Worm (Caenorhabditis elegans) whole organism, L3 larva: Measurements from ENCODE around the gene cdh-3.

Source experiments
- R02D3.7 ChIP-seq: fragments of 150-350 bp; optimal IDR thresholded peaks from 2 replicates; lab custom pipeline; 2014; ENCODE audit warnings: missing biosample characterization, missing genetic modification characterization
- ZK546.5 ChIP-seq: sonication (generic microtip); optimal IDR thresholded peaks from 2 replicates; lab custom pipeline; 2017; ENCODE audit warnings: missing biosample characterization, missing genetic modification characterization
- aly-2 ChIP-seq: fragments of 150-350 bp; optimal IDR thresholded peaks from 2 replicates; lab custom pipeline; 2014; ENCODE audit warnings: missing biosample characterization, missing genetic modification characterization
- ama-1 ChIP-seq: fragments of 150-350 bp; optimal IDR thresholded peaks from 2 replicates; lab custom pipeline; 2018
- ceh-28 ChIP-seq: fragments of 150-350 bp; optimal IDR thresholded peaks from 2 replicates; lab custom pipeline; 2014; ENCODE audit warnings: missing biosample characterization, missing genetic modification reagents, missing genetic modification characterization
- ceh-9 ChIP-seq: sonication (generic microtip); optimal IDR thresholded peaks from 2 replicates; lab custom pipeline; 2018; ENCODE audit warnings: missing biosample characterization, missing genetic modification characterization
- egl-27 ChIP-seq: sonication (generic microtip); optimal IDR thresholded peaks from 4 replicates; lab custom pipeline; 2017; ENCODE audit warnings: missing biosample characterization, missing genetic modification reagents, missing genetic modification characterization
- egl-5 ChIP-seq: fragments of 150-350 bp; optimal IDR thresholded peaks from 2 replicates; lab custom pipeline; 2017; ENCODE audit warnings: missing biosample characterization, missing genetic modification reagents, missing genetic modification characterization, inconsistent platforms
- elt-1 ChIP-seq: fragments of 150-350 bp; optimal IDR thresholded peaks from 2 replicates; lab custom pipeline; 2014; ENCODE audit warnings: missing biosample characterization, missing genetic modification characterization
- elt-3 ChIP-seq, 3 experiments: fragments of 150-350 bp in 1 of 3; sonication (generic microtip) in 2 of 3; optimal IDR thresholded peaks; 2 replicates in 2 of 3; 4 replicates in 1 of 3; lab custom pipeline; 2014 to 2017; ENCODE audit warnings: missing biosample characterization in 3 of 3, missing genetic modification characterization in 3 of 3
- eor-1 ChIP-seq, 2 experiments: fragments of 150-350 bp; optimal IDR thresholded peaks; 2 replicates each; lab custom pipeline; 2014 to 2018; ENCODE audit warnings: missing biosample characterization in 2 of 2, missing genetic modification characterization in 2 of 2
- fkh-10 ChIP-seq: sonication (generic microtip); optimal IDR thresholded peaks from 2 replicates; lab custom pipeline; 2017; ENCODE audit warnings: missing biosample characterization, missing genetic modification reagents, missing genetic modification characterization
- fos-1 ChIP-seq: fragments of 150-350 bp; optimal IDR thresholded peaks from 2 replicates; lab custom pipeline; 2014; ENCODE audit warnings: missing biosample characterization, missing genetic modification characterization
- jun-1 ChIP-seq: fragments of 150-350 bp; optimal IDR thresholded peaks from 2 replicates; lab custom pipeline; 2014; ENCODE audit warnings: missing biosample characterization, missing genetic modification reagents, missing genetic modification characterization
- lin-39 ChIP-seq: fragments of 150-350 bp; optimal IDR thresholded peaks from 2 replicates; lab custom pipeline; 2018; ENCODE audit warnings: missing biosample characterization, missing genetic modification reagents, missing genetic modification characterization
- lsy-12 ChIP-seq: sonication (generic microtip); optimal IDR thresholded peaks from 2 replicates; lab custom pipeline; 2016; ENCODE audit warnings: mild to moderate bottlenecking, missing genetic modification characterization, missing compliant biosample characterization
- mml-1 ChIP-seq: fragments of 150-350 bp; sonication (generic microtip); optimal IDR thresholded peaks from 3 replicates; lab custom pipeline; 2014; ENCODE audit warnings: missing biosample characterization, missing genetic modification characterization
- nfya-1 ChIP-seq: sonication (generic microtip); optimal IDR thresholded peaks from 2 replicates; lab custom pipeline; 2017; ENCODE audit warnings: missing genetic modification characterization, mild to moderate bottlenecking, missing compliant biosample characterization, antibody characterized with exemption, moderate library complexity; ENCODE audit not compliant: insufficient read depth
- nhr-11 ChIP-seq: fragments of 150-350 bp; optimal IDR thresholded peaks from 2 replicates; lab custom pipeline; 2014; ENCODE audit warnings: missing biosample characterization, missing genetic modification characterization
- nhr-12 ChIP-seq: fragments of 150-350 bp; optimal IDR thresholded peaks from 2 replicates; lab custom pipeline; 2014; ENCODE audit warnings: missing biosample characterization, missing genetic modification characterization
- nhr-23 ChIP-seq: fragments of 150-350 bp; optimal IDR thresholded peaks from 2 replicates; lab custom pipeline; 2014; ENCODE audit warnings: missing biosample characterization, missing genetic modification reagents, missing genetic modification characterization
- nhr-237 ChIP-seq: fragments of 150-350 bp; optimal IDR thresholded peaks from 2 replicates; lab custom pipeline; 2014; ENCODE audit warnings: missing biosample characterization, missing genetic modification characterization
- nhr-25 ChIP-seq: sonication (generic microtip); optimal IDR thresholded peaks from 2 replicates; lab custom pipeline; 2017; ENCODE audit warnings: missing biosample characterization, missing genetic modification characterization
- nhr-28 ChIP-seq: fragments of 150-350 bp; optimal IDR thresholded peaks from 2 replicates; lab custom pipeline; 2014; ENCODE audit warnings: missing biosample characterization, missing genetic modification characterization
- nhr-43 ChIP-seq: sonication (generic microtip); optimal IDR thresholded peaks from 2 replicates; lab custom pipeline; 2016; ENCODE audit warnings: mild to moderate bottlenecking, missing genetic modification characterization, missing compliant biosample characterization; ENCODE audit not compliant: poor library complexity, severe bottlenecking
- nhr-67 ChIP-seq: fragments of 150-350 bp; optimal IDR thresholded peaks from 2 replicates; lab custom pipeline; 2014; ENCODE audit warnings: missing biosample characterization, missing genetic modification characterization
- pqm-1 ChIP-seq: fragments of 150-350 bp; optimal IDR thresholded peaks from 2 replicates; lab custom pipeline; 2017; ENCODE audit warnings: missing biosample characterization, missing genetic modification characterization, inconsistent platforms
- sea-2 ChIP-seq: fragments of 150-350 bp; sonication (generic microtip); optimal IDR thresholded peaks from 4 replicates; lab custom pipeline; 2014; ENCODE audit warnings: missing biosample characterization, missing genetic modification reagents, missing genetic modification characterization
- skn-1 ChIP-seq: fragments of 150-350 bp; optimal IDR thresholded peaks from 2 replicates; lab custom pipeline; 2014; ENCODE audit warnings: missing biosample characterization, missing genetic modification characterization
- tbx-2 ChIP-seq: sonication (generic microtip); optimal IDR thresholded peaks from 2 replicates; lab custom pipeline; 2016; ENCODE audit warnings: mild to moderate bottlenecking, missing genetic modification characterization, missing compliant biosample characterization
- unc-39 ChIP-seq: sonication (generic microtip); optimal IDR thresholded peaks from 4 replicates; lab custom pipeline; 2017; ENCODE audit warnings: missing biosample characterization, missing genetic modification characterization
- unc-62 ChIP-seq: fragments of 150-350 bp; sonication (generic microtip); optimal IDR thresholded peaks from 4 replicates; lab custom pipeline; 2014; ENCODE audit warnings: missing biosample characterization, missing genetic modification reagents, missing genetic modification characterization
- zag-1 ChIP-seq: fragments of 150-350 bp; optimal IDR thresholded peaks from 2 replicates; lab custom pipeline; 2014; ENCODE audit warnings: missing biosample characterization, missing genetic modification characterization
- ztf-4 ChIP-seq: fragments of 150-350 bp; optimal IDR thresholded peaks from 2 replicates; lab custom pipeline; 2014; ENCODE audit warnings: missing biosample characterization, missing genetic modification characterization

The cdh-3 gene

DNA sequence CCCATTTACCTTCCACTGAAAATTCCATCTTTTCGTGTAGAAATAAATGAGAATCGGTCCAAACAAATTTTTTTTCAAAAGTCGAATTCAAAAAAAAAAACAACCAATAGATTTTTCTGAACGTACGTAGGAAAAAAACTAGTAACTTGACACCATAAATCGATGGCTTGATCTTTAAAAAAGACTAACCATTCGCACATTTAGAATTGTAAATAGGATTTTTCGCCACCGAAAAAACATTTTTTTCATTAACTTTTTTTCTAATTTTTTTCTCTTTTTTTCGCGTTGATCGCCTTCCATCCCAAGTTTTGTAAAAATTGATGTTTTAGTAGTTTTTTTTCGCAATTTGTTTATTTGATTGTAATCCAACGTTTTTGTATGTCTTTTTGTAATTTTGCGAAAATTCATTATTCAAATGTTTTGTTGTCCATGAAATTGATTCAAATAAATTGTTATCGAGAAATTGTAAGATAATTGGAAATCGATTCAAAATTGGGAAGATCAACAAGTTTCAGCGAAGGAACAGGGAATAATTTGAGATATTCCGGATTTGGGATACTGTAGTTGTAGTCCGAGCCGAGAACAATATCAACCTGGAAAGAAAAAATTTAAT lies 16.5 kb downstream of the cdh-3 start:
- TF ChIP-seq nhr-23 (tag; lab: Kevin White, UChicago) (no peak), R02D3.7 (tag; lab: Kevin White, UChicago) (no peak), nhr-11 (tag; lab: Kevin White, UChicago) (no peak), ceh-28 (tag; lab: Kevin White, UChicago) (no peak), fkh-10 (GFP tag; lab: Kevin White, UChicago) (no peak), ama-1 (peak; percentile 40), mml-1 (no peak), skn-1 (tag; lab: Kevin White, UChicago) (no peak), jun-1 (tag; lab: Kevin White, UChicago) (peak; percentile 31), lsy-12 (peak; percentile 3), ztf-4 (tag; lab: Kevin White, UChicago) (peak; percentile 40), pqm-1 (no peak), unc-62 (GFP tag; lab: Kevin White, UChicago) (no peak), egl-5 (no peak), nhr-237 (tag; lab: Kevin White, UChicago) (no peak), nhr-28 (tag; lab: Kevin White, UChicago) (no peak), zag-1 (tag; lab: Kevin White, UChicago) (no peak), aly-2 (no peak)

DNA sequence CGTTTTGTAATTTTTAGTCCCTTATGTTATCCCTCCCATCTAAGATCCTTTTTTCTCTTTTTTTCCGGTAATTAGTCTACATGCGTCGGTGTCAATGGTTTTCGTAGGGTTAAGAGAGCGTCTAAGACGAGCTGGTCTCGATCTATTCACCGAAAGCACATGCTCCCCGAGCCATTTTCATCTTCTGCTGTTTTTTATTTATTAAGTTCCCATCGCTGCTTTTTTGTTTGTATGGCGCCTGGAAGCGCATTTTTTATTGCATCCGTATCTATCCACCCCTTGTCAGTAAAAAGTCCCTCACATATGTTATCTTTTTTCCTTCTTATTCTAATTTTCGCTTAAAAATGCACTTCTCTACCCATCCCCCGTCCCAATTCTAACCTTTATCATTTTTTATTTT lies 17.4 kb downstream of the cdh-3 start:
- TF ChIP-seq nhr-23 (tag; lab: Kevin White, UChicago), result no peak
- no peak for TF ChIP-seq ZK546.5
- TF ChIP-seq nhr-67, result no peak
- TF ChIP-seq eor-1 (tag; optimal IDR thresholded peaks at IDR 0.05; lab: Kevin White, UChicago), result no peak
- TF ChIP-seq nfya-1, result no peak
- TF ChIP-seq jun-1 (tag; lab: Kevin White, UChicago), result no peak
- TF ChIP-seq egl-27 (tag; lab: Kevin White, UChicago), result no peak
- TF ChIP-seq nhr-11 (tag; lab: Kevin White, UChicago), result no peak
- no peak for TF ChIP-seq lin-39
- TF ChIP-seq fkh-10 (GFP tag; lab: Kevin White, UChicago), result no peak
- no peak for TF ChIP-seq nhr-237 (tag; lab: Kevin White, UChicago)
- no peak for TF ChIP-seq R02D3.7 (tag; lab: Kevin White, UChicago)
- TF ChIP-seq ama-1, result no peak
- TF ChIP-seq zag-1 (tag; lab: Kevin White, UChicago), result no peak
- TF ChIP-seq nhr-12 (tag; lab: Kevin White, UChicago), result no peak
- TF ChIP-seq elt-1 (tag; lab: Kevin White, UChicago), result no peak

DNA sequence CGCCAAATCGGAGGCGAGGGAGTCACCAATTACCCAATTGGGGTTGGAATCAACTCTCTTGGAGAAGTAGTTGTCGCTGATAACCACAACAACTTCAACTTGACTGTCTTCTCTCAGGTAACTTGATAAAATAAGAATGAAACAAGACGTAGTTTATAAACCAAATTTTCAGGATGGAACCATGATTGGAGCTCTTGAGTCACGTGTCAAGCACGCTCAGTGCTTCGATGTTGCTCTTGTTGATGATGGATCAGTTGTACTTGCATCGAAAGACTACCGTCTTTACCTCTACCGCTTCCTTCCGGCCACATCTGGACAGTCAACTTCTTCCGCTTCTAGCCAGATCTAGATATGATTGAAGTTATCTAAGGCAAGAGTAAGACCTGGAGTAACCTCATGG lies 18.2 kb downstream of the cdh-3 start:
- no peak for TF ChIP-seq sea-2
- TF ChIP-seq fos-1 (tag; lab: Kevin White, UChicago), result no peak
- no peak for TF ChIP-seq ceh-9 (tag; lab: Kevin White, UChicago)
- TF ChIP-seq nhr-237 (tag; lab: Kevin White, UChicago), result no peak

DNA sequence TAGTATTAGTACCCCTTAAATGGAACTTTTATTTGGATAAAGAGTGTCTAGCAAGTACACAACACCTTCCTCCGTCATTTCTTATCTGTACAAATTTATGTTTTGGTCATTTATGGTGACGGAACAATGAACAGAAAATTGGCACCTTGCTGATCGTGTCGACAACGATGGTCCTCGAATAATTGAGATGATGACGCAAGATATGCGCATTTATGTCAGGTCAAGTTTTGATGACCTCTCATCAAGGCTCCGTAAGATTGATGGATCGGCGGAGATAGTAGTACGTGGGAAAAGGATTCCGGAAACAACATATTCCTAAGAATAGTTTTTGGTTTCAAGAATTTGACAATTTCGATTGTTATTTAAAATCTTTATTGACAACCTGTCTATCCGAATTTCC lies 20.1 kb downstream of the cdh-3 start:
- TF ChIP-seq ceh-28 (tag; lab: Kevin White, UChicago), result no peak
- peak; percentile 25 for TF ChIP-seq nhr-43 (tag; lab: Kevin White, UChicago)
- TF ChIP-seq egl-27 (tag; lab: Kevin White, UChicago), result no peak

- TF ChIP-seq unc-39 (tag; lab: Kevin White, UChicago) (no peak), nhr-25 (tag; lab: Kevin White, UChicago) (peak; percentile 48), egl-5 (peak; percentile 60)
Observed at ce11 chrIII:7733563-7733962, 20.7 kb downstream of the cdh-3 start.

- TF ChIP-seq tbx-2 (tag; lab: Kevin White, UChicago) (no peak), elt-3 (tag; optimal IDR thresholded peaks at IDR 0.05; lab: Kevin White, UChicago) (no peak), nhr-25 (tag; lab: Kevin White, UChicago) (peak; percentile 70), ztf-4 (tag; lab: Kevin White, UChicago) (no peak)
Observed at ce11 chrIII:7731085-7731484, 23.2 kb downstream of the cdh-3 start.
